Worm (Caenorhabditis elegans) whole organism, L3 larva: ENCODE measurements around the gene mlp-1.

Source experiments
- nfya-1 ChIP-seq: sonication (generic microtip); optimal IDR thresholded peaks from 2 replicates; lab custom pipeline; 2017; ENCODE audit warnings: missing genetic modification characterization, mild to moderate bottlenecking, missing compliant biosample characterization, antibody characterized with exemption, moderate library complexity; ENCODE audit not compliant: insufficient read depth
- snpc-4 ChIP-seq: fragments of 150-350 bp; optimal IDR thresholded peaks from 2 replicates; lab custom pipeline; 2014; ENCODE audit warnings: missing biosample characterization, missing genetic modification characterization

DNA sequence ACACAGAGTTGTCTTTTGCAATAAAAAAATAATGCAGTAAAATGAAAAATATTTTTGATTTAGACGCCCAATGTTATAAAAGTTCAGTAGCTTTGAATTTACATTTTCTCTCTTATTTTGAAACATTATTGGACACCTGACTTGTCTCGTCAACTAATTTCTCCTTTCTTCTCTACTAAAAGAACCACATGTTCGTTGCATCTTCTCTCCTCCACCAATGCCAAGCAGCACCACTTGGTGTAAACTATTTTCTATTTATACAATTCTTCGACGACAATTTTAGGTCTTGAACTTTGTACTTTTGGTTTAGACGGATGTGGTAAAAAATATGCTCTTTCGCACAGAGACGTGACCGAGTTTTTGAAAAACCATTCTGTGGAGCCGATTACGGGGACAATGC is 44.2 kb downstream of the mlp-1 start:
- peak; percentile 30 for TF ChIP-seq nfya-1 (tag; lab: Kevin White, UChicago)
- TF ChIP-seq snpc-4: no peak
